Worm (Caenorhabditis elegans) whole organism, L2 larva: ENCODE measurements around the gene drd-5.
"Not testable (repeated sequence)": the region's sequence is repeated elsewhere in the genome, so short reads cannot be mapped to it uniquely, and the experiment has no call there.

Experiments
- C34F6.9 ChIP-seq: fragments of 150-350 bp; optimal IDR thresholded peaks from 2 replicates; lab custom pipeline; 2014; ENCODE audit warnings: missing biosample characterization, missing genetic modification characterization
- Y55F3AM.14 ChIP-seq: fragments of 200-800 bp; sonication (Bioruptor generic); optimal IDR thresholded peaks from 2 replicates; lab custom pipeline; 2018; ENCODE audit warnings: mild to moderate bottlenecking, missing genetic modification characterization, missing compliant biosample characterization
- ZK546.5 ChIP-seq: sonication (generic microtip); optimal IDR thresholded peaks from 2 replicates; lab custom pipeline; 2017; ENCODE audit warnings: missing biosample characterization, missing genetic modification characterization
- ceh-16 ChIP-seq: fragments of 150-350 bp; optimal IDR thresholded peaks from 2 replicates; lab custom pipeline; 2014; ENCODE audit warnings: missing biosample characterization, missing genetic modification characterization
- ceh-82 ChIP-seq: fragments of 150-350 bp; optimal IDR thresholded peaks from 2 replicates; lab custom pipeline; 2014; ENCODE audit warnings: missing biosample characterization, missing genetic modification characterization
- crh-2 ChIP-seq: sonication (generic microtip); optimal IDR thresholded peaks from 2 replicates; lab custom pipeline; 2017; ENCODE audit warnings: missing biosample characterization, missing genetic modification characterization
- egl-27 ChIP-seq: sonication (generic microtip); optimal IDR thresholded peaks from 3 replicates; lab custom pipeline; 2017; ENCODE audit warnings: missing biosample characterization, missing genetic modification reagents, missing genetic modification characterization
- fos-1 ChIP-seq: fragments of 150-350 bp; optimal IDR thresholded peaks from 2 replicates; lab custom pipeline; 2014; ENCODE audit warnings: missing biosample characterization, missing genetic modification characterization
- gmeb-1 ChIP-seq: fragments of 150-350 bp; optimal IDR thresholded peaks from 2 replicates; lab custom pipeline; 2014; ENCODE audit warnings: missing biosample characterization, missing genetic modification characterization
- lin-11 ChIP-seq: fragments of 150-350 bp; sonication (generic microtip); optimal IDR thresholded peaks from 2 replicates; lab custom pipeline; 2014; ENCODE audit warnings: missing biosample characterization, missing genetic modification characterization, inconsistent platforms, mixed read lengths
- lin-13 ChIP-seq: fragments of 150-350 bp; optimal IDR thresholded peaks from 2 replicates; lab custom pipeline; 2014; ENCODE audit warnings: missing biosample characterization, missing genetic modification reagents, missing genetic modification characterization
- lin-39 ChIP-seq: fragments of 150-350 bp; optimal IDR thresholded peaks from 2 replicates; lab custom pipeline; 2014; ENCODE audit warnings: missing biosample characterization, missing genetic modification reagents, missing genetic modification characterization
- mbf-1 ChIP-seq: sonication (generic microtip); optimal IDR thresholded peaks from 2 replicates; lab custom pipeline; 2017; ENCODE audit warnings: missing biosample characterization, missing genetic modification characterization
- mdl-1 ChIP-seq, 2 experiments: fragments of 150-350 bp in 1 of 2; sonication (generic microtip) in 1 of 2; optimal IDR thresholded peaks; 2 replicates each; lab custom pipeline; 2017; ENCODE audit warnings: missing biosample characterization in 2 of 2, missing genetic modification characterization in 2 of 2
- nhr-10 ChIP-seq: sonication (generic microtip); optimal IDR thresholded peaks from 2 replicates; lab custom pipeline; 2017; ENCODE audit warnings: missing biosample characterization, missing genetic modification characterization
- nhr-129 ChIP-seq: fragments of 150-350 bp; optimal IDR thresholded peaks from 2 replicates; lab custom pipeline; 2014; ENCODE audit warnings: missing biosample characterization, missing genetic modification characterization
- nhr-21 ChIP-seq: fragments of 150-350 bp; optimal IDR thresholded peaks from 2 replicates; lab custom pipeline; 2014; ENCODE audit warnings: missing biosample characterization, missing genetic modification characterization
- nhr-25 ChIP-seq: fragments of 150-350 bp; sonication (generic microtip); optimal IDR thresholded peaks from 3 replicates; lab custom pipeline; 2014; ENCODE audit warnings: missing biosample characterization, missing genetic modification characterization
- nhr-6 ChIP-seq: fragments of 150-350 bp; optimal IDR thresholded peaks from 2 replicates; lab custom pipeline; 2014; ENCODE audit warnings: missing biosample characterization, missing genetic modification characterization
- nhr-77 ChIP-seq: fragments of 150-350 bp; optimal IDR thresholded peaks from 2 replicates; lab custom pipeline; 2014; ENCODE audit warnings: missing biosample characterization, missing genetic modification characterization
- peb-1 ChIP-seq: fragments of 150-350 bp; optimal IDR thresholded peaks from 2 replicates; lab custom pipeline; 2014; ENCODE audit warnings: missing biosample characterization, missing genetic modification characterization
- sem-4 ChIP-seq: fragments of 150-350 bp; optimal IDR thresholded peaks from 2 replicates; lab custom pipeline; 2014; ENCODE audit warnings: missing biosample characterization, missing genetic modification reagents, missing genetic modification characterization
- skn-1 ChIP-seq: sonication (generic microtip); optimal IDR thresholded peaks from 2 replicates; lab custom pipeline; 2017; ENCODE audit warnings: missing biosample characterization, missing genetic modification characterization
- snpc-4 ChIP-seq: fragments of 150-350 bp; optimal IDR thresholded peaks from 2 replicates; lab custom pipeline; 2014; ENCODE audit warnings: missing biosample characterization, missing genetic modification characterization
- unc-39 ChIP-seq: fragments of 150-350 bp; optimal IDR thresholded peaks from 2 replicates; lab custom pipeline; 2014; ENCODE audit warnings: missing biosample characterization, missing genetic modification characterization
- unc-55 ChIP-seq: fragments of 150-350 bp; sonication (generic microtip); optimal IDR thresholded peaks from 3 replicates; lab custom pipeline; 2014; ENCODE audit warnings: missing biosample characterization, missing genetic modification reagents, missing genetic modification characterization
- zag-1 ChIP-seq: fragments of 150-350 bp; optimal IDR thresholded peaks from 2 replicates; lab custom pipeline; 2014; ENCODE audit warnings: missing biosample characterization, missing genetic modification characterization
- ztf-1 ChIP-seq: fragments of 200-800 bp; sonication (Bioruptor generic); conservative IDR thresholded peaks from 2 replicates; pipeline ENCODE4 v1.3.6; 2022; ENCODE audit warnings: missing genetic modification characterization, missing compliant biosample characterization
- ztf-11 ChIP-seq: sonication (generic microtip); optimal IDR thresholded peaks from 2 replicates; lab custom pipeline; 2017; ENCODE audit warnings: missing biosample characterization, missing genetic modification characterization
- ztf-4 ChIP-seq: fragments of 150-350 bp; optimal IDR thresholded peaks from 2 replicates; lab custom pipeline; 2014; ENCODE audit warnings: missing biosample characterization, missing genetic modification characterization

drd-5 gene

DNA sequence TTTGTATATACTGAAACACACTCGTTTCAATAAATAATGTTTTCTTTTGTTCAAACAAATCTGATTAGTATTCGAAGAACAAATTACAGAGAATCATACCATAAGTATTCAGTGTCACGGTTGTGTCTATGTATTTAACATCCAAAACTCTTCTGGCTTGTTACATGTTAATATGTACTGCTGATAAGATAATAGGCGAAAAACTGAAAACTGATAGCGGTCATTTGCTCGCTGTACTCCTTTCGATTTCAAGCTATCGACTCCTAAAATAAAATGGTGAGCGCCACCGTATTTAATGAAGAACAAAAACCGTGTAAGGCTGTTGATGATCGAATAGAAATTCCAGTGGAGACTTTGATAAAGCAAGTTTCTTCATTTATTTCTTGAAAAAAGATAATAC is 22.8 kb downstream of the drd-5 start, which contains the start of gene R09F10.1:
TSS of gene R09F10.1 (plus strand) at position 222 of the 400 bp plus-strand sequence.
- TF ChIP-seq ztf-11: no peak
- peak; percentile 51 for TF ChIP-seq fos-1 (tag; lab: Kevin White, UChicago)
- no peak for TF ChIP-seq sem-4

- TF ChIP-seq Y55F3AM.14 (GFP tag; lab: Kevin White, UChicago); gmeb-1; lin-13 (GFP tag; lab: Kevin White, UChicago): not testable (repeated sequence)
These were observed 24.3 kb downstream of the drd-5 start, which contains the start of gene abu-9 for ce11 chrX:8321811-8322210. abu-9 (plus strand) TSS chrX:8322111.

- TF ChIP-seq snpc-4 (tag; lab: Kevin White, UChicago): no peak
- TF ChIP-seq nhr-10: no peak
- no peak for TF ChIP-seq ceh-16 (tag; lab: Kevin White, UChicago)
- no peak for TF ChIP-seq unc-55 (GFP tag; lab: Kevin White, UChicago)
- no peak for TF ChIP-seq nhr-21
- TF ChIP-seq egl-27 (tag; lab: Kevin White, UChicago): no peak
- TF ChIP-seq ceh-82: no peak
- TF ChIP-seq unc-39 (tag; lab: Kevin White, UChicago): no peak
- no peak for TF ChIP-seq ztf-1
- no peak for TF ChIP-seq crh-2 (tag; lab: Kevin White, UChicago)
These were observed 25.3 kb downstream of the drd-5 start, which contains the start of gene pqn-57 for ce11 chrX:8320889-8321288. pqn-57 (minus strand) TSS chrX:8320989.

DNA sequence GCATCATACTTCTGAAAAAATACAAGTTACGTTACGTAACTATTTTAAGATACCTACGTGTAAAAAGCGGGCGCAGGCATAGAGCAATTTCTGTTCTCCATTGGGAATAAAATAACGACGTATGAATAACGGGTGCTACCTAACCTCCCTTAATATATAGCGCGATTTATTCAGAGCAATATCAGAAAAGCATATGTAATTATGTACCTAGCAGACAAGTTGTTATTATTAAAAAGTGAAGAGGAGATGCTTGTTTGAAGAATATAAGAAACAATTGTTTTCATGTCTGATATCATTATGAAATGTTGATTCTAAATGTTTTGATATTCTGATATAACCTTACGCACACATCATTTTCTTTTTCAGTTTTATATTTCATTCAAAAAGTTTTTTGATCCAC is 27.2 kb downstream of the drd-5 start, which contains the start of gene srh-11:
TSS of gene srh-11 (minus strand) at position 101 of the 400 bp plus-strand sequence.
- TF ChIP-seq Y55F3AM.14 (GFP tag; lab: Kevin White, UChicago): no peak
- no peak for TF ChIP-seq nhr-77 (tag; lab: Kevin White, UChicago)
- no peak for TF ChIP-seq ztf-4
- no peak for TF ChIP-seq nhr-10
- no peak for TF ChIP-seq mdl-1 (tag; optimal IDR thresholded peaks at IDR 0.05; lab: Kevin White, UChicago)
- TF ChIP-seq lin-11 (tag; lab: Kevin White, UChicago): no peak
- no peak for TF ChIP-seq nhr-6
- TF ChIP-seq sem-4: no peak
- TF ChIP-seq nhr-25 (tag; lab: Kevin White, UChicago): no peak
- no peak for TF ChIP-seq skn-1
- no peak for TF ChIP-seq ZK546.5 (tag; lab: Kevin White, UChicago)
- TF ChIP-seq crh-2 (tag; lab: Kevin White, UChicago): no peak
- TF ChIP-seq snpc-4 (tag; lab: Kevin White, UChicago): no peak

DNA sequence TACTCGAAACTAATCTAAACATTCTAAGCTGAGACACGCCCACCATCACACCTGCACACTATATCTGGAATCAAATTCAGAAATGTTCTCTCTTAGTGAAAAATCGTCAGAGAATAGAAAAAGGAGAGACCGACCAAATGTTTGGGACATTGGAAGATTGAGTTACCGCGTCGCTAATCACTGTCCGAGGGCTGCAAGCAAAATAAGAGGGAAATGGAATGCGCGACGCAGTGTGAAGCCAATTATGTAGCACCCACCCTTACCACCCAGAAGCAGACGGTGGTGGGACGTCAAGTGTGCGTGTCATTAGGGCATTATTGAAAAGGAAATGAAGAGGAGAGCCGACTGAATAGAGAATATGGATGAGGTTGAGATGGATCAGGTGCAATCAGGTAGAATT is 34.6 kb downstream of the drd-5 start:
- TF ChIP-seq ztf-11 (no peak), lin-11 (tag; lab: Kevin White, UChicago) (no peak), egl-27 (tag; lab: Kevin White, UChicago) (no peak)

- TF ChIP-seq C34F6.9 (tag; lab: Kevin White, UChicago) (no peak), unc-55 (GFP tag; lab: Kevin White, UChicago) (peak; percentile 11)
These were observed 35.4 kb downstream of the drd-5 start for ce11 chrX:8310747-8311146.

- TF ChIP-seq nhr-10: no peak
- TF ChIP-seq mbf-1: no peak
- TF ChIP-seq zag-1 (tag; lab: Kevin White, UChicago): no peak
- TF ChIP-seq ceh-82: no peak
- TF ChIP-seq unc-55 (GFP tag; lab: Kevin White, UChicago): peak; percentile 5
- TF ChIP-seq nhr-129 (tag; lab: Kevin White, UChicago): no peak
- TF ChIP-seq peb-1 (tag; lab: Kevin White, UChicago): no peak
- peak; percentile 19 for TF ChIP-seq lin-39 (tag; lab: Kevin White, UChicago)
These were observed 37.7 kb downstream of the drd-5 start for ce11 chrX:8308491-8308890.

- no peak for TF ChIP-seq lin-39 (tag; lab: Kevin White, UChicago)
- TF ChIP-seq sem-4: peak; percentile 19
These were observed 38.5 kb downstream of the drd-5 start, which contains the start of gene R09F10.5 for ce11 chrX:8307600-8307999. R09F10.5 (minus strand) TSS chrX:8307700.
